Fruit fly (Drosophila melanogaster) whole organism, wandering third instar larva: ENCODE data around the gene Drsl3.

Experiments used
- Abd-B ChIP-seq: fragments of >200 bp; optimal IDR thresholded peaks from 2 replicates; lab custom pipeline; 2017; ENCODE audit warnings: missing biosample characterization, missing genetic modification characterization
- CG32264 ChIP-seq: fragments of 200-800 bp; sonication (Bioruptor generic); optimal IDR thresholded peaks from 2 replicates; lab custom pipeline; 2016; ENCODE audit warnings: missing biosample characterization, missing genetic modification characterization
- CG9705 ChIP-seq: fragments of 200-800 bp; sonication (Bioruptor generic); optimal IDR thresholded peaks from 2 replicates; lab custom pipeline; 2018; ENCODE audit warnings: missing biosample characterization, mild to moderate bottlenecking, missing genetic modification characterization
- CrebA ChIP-seq: fragments of 200-800 bp; sonication (Bioruptor generic); optimal IDR thresholded peaks from 2 replicates; lab custom pipeline; 2016; ENCODE audit warnings: missing biosample characterization, mild to moderate bottlenecking, missing genetic modification characterization, borderline replicate concordance
- Dfd ChIP-seq: fragments of >200 bp; optimal IDR thresholded peaks from 2 replicates; lab custom pipeline; 2017; ENCODE audit warnings: missing biosample characterization, missing genetic modification characterization
- Dif ChIP-seq: fragments of 200-275, 200-300 bp; sonication (Bioruptor generic); optimal IDR thresholded peaks from 2 replicates; lab custom pipeline; 2018; ENCODE audit warnings: missing biosample characterization, missing genetic modification characterization; ENCODE audit not compliant: partially characterized antibody
- HLH106 ChIP-seq: fragments of 200-800 bp; optimal IDR thresholded peaks from 3 replicates; lab custom pipeline; 2019; ENCODE audit warnings: missing biosample characterization, mild to moderate bottlenecking, missing genetic modification characterization, moderate library complexity
- Hnf4 ChIP-seq: fragments of 200-800 bp; sonication (Bioruptor generic); optimal IDR thresholded peaks from 2 replicates; lab custom pipeline; 2016; ENCODE audit warnings: missing biosample characterization, mild to moderate bottlenecking, missing genetic modification characterization
- Hr78 ChIP-seq: fragments of >200 bp; optimal IDR thresholded peaks from 2 replicates; lab custom pipeline; 2017; ENCODE audit warnings: missing biosample characterization, missing genetic modification characterization
- Hr83 ChIP-seq: fragments of 200-300 bp; sonication (Bioruptor generic); optimal IDR thresholded peaks from 2 replicates; lab custom pipeline; 2016; ENCODE audit warnings: missing biosample characterization, mild to moderate bottlenecking, missing genetic modification characterization, moderate library complexity; ENCODE audit not compliant: poor library complexity, severe bottlenecking
- Mio ChIP-seq: sonication (Bioruptor generic); optimal IDR thresholded peaks from 2 replicates; lab custom pipeline; 2016; ENCODE audit warnings: missing biosample characterization, missing genetic modification characterization
- Myc ChIP-seq: fragments of >200 bp; optimal IDR thresholded peaks from 2 replicates; lab custom pipeline; 2017
- N ChIP-seq: fragments of >200 bp; optimal IDR thresholded peaks from 2 replicates; lab custom pipeline; 2018; ENCODE audit warnings: missing biosample characterization, missing external identifiers, missing genetic modification characterization
- Rel ChIP-seq, 2 experiments: fragments of 200-800 bp; sonication (Bioruptor generic) in 1 of 2; optimal IDR thresholded peaks; 2 replicates in 1 of 2; 3 replicates in 1 of 2; lab custom pipeline; 2016 to 2019; ENCODE audit warnings: mild to moderate bottlenecking in 2 of 2, missing biosample characterization in 2 of 2, missing genetic modification characterization in 2 of 2, moderate library complexity in 1 of 2
- Sp1 ChIP-seq: fragments of 200-800 bp; sonication (Bioruptor generic); optimal IDR thresholded peaks from 3 replicates; lab custom pipeline; 2019; ENCODE audit warnings: missing biosample characterization, mild to moderate bottlenecking, missing genetic modification characterization, moderate library complexity
- Vsx2 ChIP-seq: fragments of 200-300, 225-300 bp; sonication (Bioruptor generic); optimal IDR thresholded peaks from 2 replicates; lab custom pipeline; 2018; ENCODE audit warnings: missing biosample characterization, missing genetic modification characterization; ENCODE audit not compliant: partially characterized antibody
- br ChIP-seq: fragments of 200-800 bp; sonication (Bioruptor generic); optimal IDR thresholded peaks from 2 replicates; lab custom pipeline; 2016; ENCODE audit warnings: missing biosample characterization, missing genetic modification characterization
- brk ChIP-seq: fragments of 200-800 bp; sonication (Bioruptor generic); optimal IDR thresholded peaks from 2 replicates; lab custom pipeline; 2016; ENCODE audit warnings: missing biosample characterization, mild to moderate bottlenecking, missing genetic modification characterization
- dl ChIP-seq, 2 experiments: fragments of 175-275, 200-275 bp in 1 of 2; fragments of 200-275 bp in 1 of 2; sonication (Bioruptor generic); optimal IDR thresholded peaks; lab custom pipeline; 2018; ENCODE audit warnings: mild to moderate bottlenecking in 2 of 2, missing biosample characterization in 2 of 2, missing genetic modification characterization in 2 of 2, moderate library complexity in 2 of 2; ENCODE audit not compliant: partially characterized antibody in 2 of 2, insufficient read depth in 1 of 2
- dmrt93B ChIP-seq: fragments of 200-800 bp; sonication (Bioruptor generic); optimal IDR thresholded peaks from 2 replicates; lab custom pipeline; 2018; ENCODE audit warnings: missing biosample characterization, mild to moderate bottlenecking, missing genetic modification characterization
- ey ChIP-seq: fragments of 200-800 bp; sonication (Bioruptor generic); optimal IDR thresholded peaks from 2 replicates; lab custom pipeline; 2016; ENCODE audit warnings: missing biosample characterization, missing genetic modification characterization
- foxo ChIP-seq, 2 experiments: fragments of 200-800 bp; sonication (Bioruptor generic); optimal IDR thresholded peaks; 2 replicates in 1 of 2; 3 replicates in 1 of 2; lab custom pipeline; 2016 to 2017; ENCODE audit warnings: missing biosample characterization in 2 of 2, missing genetic modification characterization in 2 of 2
- fru ChIP-seq: fragments of 200-800 bp; sonication (Bioruptor generic); optimal IDR thresholded peaks from 3 replicates; lab custom pipeline; 2016; ENCODE audit warnings: missing biosample characterization, mild to moderate bottlenecking, missing genetic modification characterization
- h ChIP-seq: fragments of 200-800 bp; sonication (Bioruptor generic); optimal IDR thresholded peaks from 3 replicates; lab custom pipeline; 2016; ENCODE audit warnings: missing biosample characterization, mild to moderate bottlenecking, missing genetic modification characterization
- jim ChIP-seq: fragments of 175-275, 200-325 bp; sonication (Bioruptor generic); optimal IDR thresholded peaks from 2 replicates; lab custom pipeline; 2016; ENCODE audit warnings: missing biosample characterization, mild to moderate bottlenecking, missing genetic modification characterization
- lola ChIP-seq: fragments of >200 bp; optimal IDR thresholded peaks from 2 replicates; lab custom pipeline; 2017; ENCODE audit warnings: missing biosample characterization, missing genetic modification characterization
- pan ChIP-seq: fragments of >200 bp; optimal IDR thresholded peaks from 2 replicates; lab custom pipeline; 2017
- psq ChIP-seq: fragments of 200-800 bp; sonication (Bioruptor generic); optimal IDR thresholded peaks from 3 replicates; lab custom pipeline; 2017; ENCODE audit warnings: missing biosample characterization, mild to moderate bottlenecking, missing genetic modification characterization, moderate library complexity
- rgr ChIP-seq: fragments of 200-800 bp; sonication (Bioruptor generic); optimal IDR thresholded peaks from 3 replicates; lab custom pipeline; 2016; ENCODE audit warnings: missing biosample characterization, mild to moderate bottlenecking, missing genetic modification characterization
- sage ChIP-seq: fragments of 200-800 bp; sonication (Bioruptor generic); optimal IDR thresholded peaks from 2 replicates; lab custom pipeline; 2016; ENCODE audit warnings: missing biosample characterization, mild to moderate bottlenecking, missing genetic modification characterization
- sv ChIP-seq: fragments of 200-800 bp; sonication (Bioruptor generic); optimal IDR thresholded peaks from 3 replicates; lab custom pipeline; 2016; ENCODE audit warnings: missing biosample characterization, missing genetic modification characterization
- tai ChIP-seq: sonication (Bioruptor generic); optimal IDR thresholded peaks from 2 replicates; lab custom pipeline; 2016; ENCODE audit warnings: missing biosample characterization, missing genetic modification characterization
- usp ChIP-seq: fragments of >200 bp; optimal IDR thresholded peaks from 2 replicates; lab custom pipeline; 2017; ENCODE audit warnings: missing biosample characterization, missing genetic modification characterization
- woc ChIP-seq: sonication (Bioruptor generic); optimal IDR thresholded peaks from 2 replicates; lab custom pipeline; 2016; ENCODE audit warnings: missing biosample characterization, mild to moderate bottlenecking, missing genetic modification characterization

Gene Drsl3

DNA sequence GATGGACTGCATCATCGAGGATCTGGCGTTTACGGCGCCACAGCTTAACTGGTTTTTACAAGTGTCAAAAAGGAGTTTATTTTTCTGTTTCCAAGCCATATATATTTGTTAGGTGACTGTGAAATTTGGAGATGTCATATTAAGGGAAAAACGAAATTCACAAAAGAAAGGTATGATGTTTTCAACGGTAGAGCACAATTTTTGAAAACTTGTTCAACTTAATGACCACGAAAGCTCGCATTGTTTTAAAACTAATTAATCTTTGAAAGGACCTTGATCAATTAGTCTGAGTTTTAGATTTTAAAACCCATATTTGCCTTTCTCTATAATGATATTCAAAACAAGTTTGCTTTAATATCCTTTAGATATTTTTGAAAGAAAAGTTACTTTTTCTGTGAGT, 14.0 kb downstream of the Drsl3 start, which contains the start of gene Strip:
Gene Strip (minus strand): TSS at position 101 of the 400 bp plus-strand sequence.
- TF ChIP-seq br (GFP tag; lab: Kevin White, UChicago) = no peak
- no peak for TF ChIP-seq Vsx2
- TF ChIP-seq CrebA (GFP tag; lab: Kevin White, UChicago) = no peak
- TF ChIP-seq N (GFP tag; lab: Kevin White, UChicago) = no peak
- no peak for TF ChIP-seq Myc (lab: Kevin White, UChicago)
- no peak for TF ChIP-seq Dfd (GFP tag; lab: Kevin White, UChicago)
- TF ChIP-seq rgr (GFP tag; lab: Kevin White, UChicago) = no peak
- TF ChIP-seq Mio (GFP tag; lab: Kevin White, UChicago) = no peak
- TF ChIP-seq CG32264 = no peak
- no peak for TF ChIP-seq Abd-B (GFP tag; lab: Kevin White, UChicago)
- TF ChIP-seq Hnf4 (GFP tag; lab: Kevin White, UChicago) = no peak
- TF ChIP-seq Rel (GFP tag; optimal IDR thresholded peaks at IDR 0.05; lab: Kevin White, UChicago) = no peak
- TF ChIP-seq Rel (tag; optimal IDR thresholded peaks at IDR 0.05; lab: Kevin White, UChicago) = no peak
- no peak for TF ChIP-seq ey (GFP tag; lab: Kevin White, UChicago)
- TF ChIP-seq tai (GFP tag; lab: Kevin White, UChicago) = no peak
- TF ChIP-seq sage = no peak
- no peak for TF ChIP-seq Hr78 (GFP tag; lab: Kevin White, UChicago)

DNA sequence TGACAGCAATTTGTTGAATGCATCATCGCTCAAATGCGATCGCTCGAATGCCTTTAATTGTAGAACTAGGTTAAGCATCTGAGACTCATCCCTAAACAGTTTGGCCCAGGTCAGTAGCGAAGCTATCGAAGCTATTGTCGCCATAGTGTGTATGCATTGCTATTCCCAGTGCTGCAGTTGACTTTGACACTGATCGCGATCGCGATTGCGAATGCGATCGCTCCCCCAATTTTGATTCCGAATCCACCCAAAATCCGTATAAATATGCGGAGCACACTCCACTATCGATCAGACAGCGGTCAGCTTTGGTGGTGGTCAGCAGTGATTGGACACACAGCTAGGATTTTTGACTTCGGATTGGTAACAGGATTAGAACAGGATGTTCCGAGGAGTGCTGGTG, 15.0 kb downstream of the Drsl3 start, which contains the start of gene CG14961:
Gene CG14961 (plus strand): TSS at position 301 of the 400 bp plus-strand sequence.
- TF ChIP-seq dl (GFP tag; optimal IDR thresholded peaks at IDR 0.05; lab: Kevin White, UChicago; ENCODE audit: insufficient read depth in 1 of 2, partially characterized antibody in 2 of 2) (no peak), CrebA (GFP tag; lab: Kevin White, UChicago) (no peak), sv (GFP tag; lab: Kevin White, UChicago) (no peak), CG32264 (no peak), dmrt93B (no peak), jim (GFP tag; lab: Kevin White, UChicago) (no peak)

DNA sequence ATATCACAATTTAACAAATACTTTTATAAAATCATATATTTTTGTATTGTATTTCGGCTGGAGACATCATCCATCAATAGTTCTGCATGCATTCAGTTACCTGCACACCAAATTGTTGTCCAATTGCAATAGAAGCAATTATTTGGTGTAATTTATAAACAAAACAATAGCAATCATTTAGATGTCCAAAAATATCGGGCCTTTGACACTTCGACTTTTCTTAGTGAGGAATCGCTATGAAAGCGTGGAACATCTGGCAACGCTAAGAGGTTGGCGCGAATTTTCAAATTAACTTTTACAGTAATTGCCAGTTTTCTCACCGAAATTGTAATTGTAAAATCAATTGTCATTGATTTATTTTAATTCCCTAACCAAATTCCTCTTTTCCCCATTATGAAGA, 20.0 kb downstream of the Drsl3 start, which contains the start of gene CG14969:
Gene CG14969 (minus strand): TSS at position 195 of the 400 bp plus-strand sequence.
- TF ChIP-seq Dif = peak; percentile 96
- TF ChIP-seq CrebA (GFP tag; lab: Kevin White, UChicago) = no peak
- TF ChIP-seq lola (GFP tag; lab: Kevin White, UChicago) = no peak
- TF ChIP-seq foxo (GFP tag; optimal IDR thresholded peaks at IDR 0.05; lab: Kevin White, UChicago) = peak in 1 of 2 experiments; percentile 32
- no peak for TF ChIP-seq Mio (GFP tag; lab: Kevin White, UChicago)
- peak; percentile 3 for TF ChIP-seq Hr83 (GFP tag; lab: Kevin White, UChicago)
- TF ChIP-seq usp (GFP tag; lab: Kevin White, UChicago) = no peak
- TF ChIP-seq woc (GFP tag; lab: Kevin White, UChicago) = no peak
- peak; percentile 99 for TF ChIP-seq Vsx2
- TF ChIP-seq CG9705 (GFP tag; lab: Kevin White, UChicago) = no peak
- TF ChIP-seq jim (GFP tag; lab: Kevin White, UChicago) = no peak
- no peak for TF ChIP-seq psq (GFP tag; lab: Kevin White, UChicago)
- TF ChIP-seq N (GFP tag; lab: Kevin White, UChicago) = no peak
- no peak for TF ChIP-seq br (GFP tag; lab: Kevin White, UChicago)
- no peak for TF ChIP-seq HLH106 (tag; lab: Kevin White, UChicago)
- no peak for TF ChIP-seq pan (lab: Kevin White, UChicago)
- no peak for TF ChIP-seq Hnf4 (GFP tag; lab: Kevin White, UChicago)
- peak; percentile 57 to 68 for TF ChIP-seq dl (GFP tag; optimal IDR thresholded peaks at IDR 0.05; lab: Kevin White, UChicago; ENCODE audit: insufficient read depth in 1 of 2, partially characterized antibody in 2 of 2)
- TF ChIP-seq Sp1 (GFP tag; lab: Kevin White, UChicago) = no peak

DNA sequence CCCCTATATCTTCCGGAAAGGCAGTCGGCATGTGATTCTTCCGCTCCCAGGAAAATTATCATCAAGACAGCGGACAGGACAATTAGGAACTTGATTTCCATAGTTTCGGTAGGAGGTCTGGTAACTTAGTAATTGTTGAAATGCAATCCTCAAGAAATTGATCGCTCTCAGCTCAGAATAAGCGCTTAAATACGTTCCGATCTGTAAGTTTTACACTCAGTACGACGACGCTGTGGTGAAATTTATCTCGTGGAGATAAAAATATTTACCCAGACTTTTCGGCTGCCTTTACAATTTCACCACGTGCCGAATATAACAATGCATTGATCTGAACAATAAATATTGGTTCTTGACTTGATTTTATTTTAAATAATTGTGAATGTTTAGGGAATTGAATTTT, 20.9 kb downstream of the Drsl3 start, which contains the start of gene Drsl1:
Gene Drsl1 (minus strand): TSS at position 101 of the 400 bp plus-strand sequence.
- no peak for TF ChIP-seq dmrt93B
- TF ChIP-seq Dfd (GFP tag; lab: Kevin White, UChicago) = no peak
- TF ChIP-seq pan (lab: Kevin White, UChicago) = no peak
- TF ChIP-seq sv (GFP tag; lab: Kevin White, UChicago) = no peak
- no peak for TF ChIP-seq usp (GFP tag; lab: Kevin White, UChicago)
- no peak for TF ChIP-seq h (GFP tag; lab: Kevin White, UChicago)
- TF ChIP-seq tai (GFP tag; lab: Kevin White, UChicago) = no peak
- no peak for TF ChIP-seq dl (GFP tag; optimal IDR thresholded peaks at IDR 0.05; lab: Kevin White, UChicago; ENCODE audit: insufficient read depth in 1 of 2, partially characterized antibody in 2 of 2)
- no peak for TF ChIP-seq fru (GFP tag; lab: Kevin White, UChicago)
- no peak for TF ChIP-seq Myc (lab: Kevin White, UChicago)
- TF ChIP-seq brk (GFP tag; lab: Kevin White, UChicago) = no peak
- no peak for TF ChIP-seq Hr83 (GFP tag; lab: Kevin White, UChicago)
- TF ChIP-seq Hr78 (GFP tag; lab: Kevin White, UChicago) = no peak
- no peak for TF ChIP-seq Dif
- TF ChIP-seq foxo (GFP tag; optimal IDR thresholded peaks at IDR 0.05; lab: Kevin White, UChicago) = no peak
- TF ChIP-seq CG9705 (GFP tag; lab: Kevin White, UChicago) = no peak
- no peak for TF ChIP-seq Rel (GFP tag; optimal IDR thresholded peaks at IDR 0.05; lab: Kevin White, UChicago)
- no peak for TF ChIP-seq Rel (tag; optimal IDR thresholded peaks at IDR 0.05; lab: Kevin White, UChicago)
- no peak for TF ChIP-seq N (GFP tag; lab: Kevin White, UChicago)
- TF ChIP-seq, all 38 proteins: peak for 0
